Fruit fly (Drosophila melanogaster): Measurements from ENCODE around the gene CG14322.
A peak's percentile ranks its signal among the peaks of the same experiment; 100 is the strongest.

The CG14322 gene

dm6 chr3R:17718051-17718693 lies 70.7 kb downstream of the CG14322 start, which contains the start of gene osa (continued):
- TF ChIP-seq Mrtf (GFP tag; IDR thresholded peaks at IDR 0.05) (no peak), emc (GFP tag; optimal IDR thresholded peaks at IDR 0.05) (no peak), Dad (GFP tag; optimal IDR thresholded peaks at IDR 0.05) (peak; percentile 8), CG10274 (GFP tag; optimal IDR thresholded peaks at IDR 0.05) (no peak), danr (GFP tag; IDR thresholded peaks at IDR 0.05) (no peak), CTCF (GFP tag; optimal IDR thresholded peaks at IDR 0.05) (peak; percentile 77), wor (GFP tag; IDR thresholded peaks at IDR 0.05) (no peak), p53 (GFP tag; optimal IDR thresholded peaks at IDR 0.05) (no peak), Meics (GFP tag; optimal IDR thresholded peaks at IDR 0.05) (peak; percentile 10), Blimp-1 (GFP tag; optimal IDR thresholded peaks at IDR 0.05) (peak; percentile 4), Sox100B (GFP tag; optimal IDR thresholded peaks at IDR 0.05) (no peak), CG14710 (tag; optimal IDR thresholded peaks at IDR 0.05) (peak; percentile 57), CG2678 (tag; optimal IDR thresholded peaks at IDR 0.05) (no peak), CG6854 (GFP tag; optimal IDR thresholded peaks at IDR 0.05) (no peak), CG17568 (GFP tag; optimal IDR thresholded peaks at IDR 0.05) (no peak), kah (GFP tag; optimal IDR thresholded peaks at IDR 0.05) (no peak), sc (optimal IDR thresholded peaks at IDR 0.05) (no peak), sc (GFP tag; optimal IDR thresholded peaks at IDR 0.05) (no peak), TFAM (GFP tag; optimal IDR thresholded peaks at IDR 0.05) (no peak), Med (GFP tag) (peak; percentile 85), CG17829 (tag; optimal IDR thresholded peaks at IDR 0.05) (peak; percentile 21), CG4854 (GFP tag; optimal IDR thresholded peaks at IDR 0.05) (no peak), CG11247 (GFP tag; IDR thresholded peaks at IDR 0.05) (no peak), ham (GFP tag; IDR thresholded peaks at IDR 0.05) (no peak), Stat92E (GFP tag; optimal IDR thresholded peaks at IDR 0.05) (peak in 1 of 3 experiments; percentile 32), Tbp (GFP tag; optimal IDR thresholded peaks at IDR 0.05) (no peak), CG17385 (GFP tag; optimal IDR thresholded peaks at IDR 0.05) (peak; percentile 4), Nf-YA (GFP tag; IDR thresholded peaks at IDR 0.05) (no peak), amos (GFP tag; IDR thresholded peaks at IDR 0.05; ENCODE audit: partially characterized antibody) (no peak), CG3281 (GFP tag; optimal IDR thresholded peaks at IDR 0.05) (no peak), ase (GFP tag; IDR thresholded peaks at IDR 0.05) (no peak), BtbVII (GFP tag; optimal IDR thresholded peaks at IDR 0.05) (no peak), Lim3 (GFP tag; IDR thresholded peaks at IDR 0.05) (no peak), HLHmδ (GFP tag; optimal IDR thresholded peaks at IDR 0.05) (no peak), kni (GFP tag; optimal IDR thresholded peaks at IDR 0.05) (no peak), so (GFP tag; IDR thresholded peaks at IDR 0.05) (no peak), dimm (GFP tag; IDR thresholded peaks at IDR 0.05) (no peak), bowl (GFP tag; IDR thresholded peaks at IDR 0.05) (no peak), gsb-n (tag; optimal IDR thresholded peaks at IDR 0.05) (peak; percentile 4), tgo (GFP tag; IDR thresholded peaks at IDR 0.05) (no peak), Optix (GFP tag; IDR thresholded peaks at IDR 0.05) (no peak), trem (tag; optimal IDR thresholded peaks at IDR 0.05) (peak; percentile 53), Ets65A (GFP tag) (peak; percentile 48), HLH4C (GFP tag; IDR thresholded peaks at IDR 0.05; ENCODE audit: partially characterized antibody) (no peak), Myb (GFP tag; optimal IDR thresholded peaks at IDR 0.05) (peak; percentile 86), dmrt11E (tag; optimal IDR thresholded peaks at IDR 0.05) (peak; percentile 6), MESR4 (GFP tag; optimal IDR thresholded peaks at IDR 0.05) (peak; percentile 88), lola (GFP tag; optimal IDR thresholded peaks at IDR 0.05) (no peak), row (GFP tag; IDR thresholded peaks at IDR 0.05) (no peak), PHDP (tag; optimal IDR thresholded peaks at IDR 0.05) (no peak), E2f1 (GFP tag; IDR thresholded peaks at IDR 0.05) (no peak), CG1602 (GFP tag; optimal IDR thresholded peaks at IDR 0.05) (no peak)
